Fruit fly (Drosophila melanogaster) whole organism, embryonic: Measurements from ENCODE around the gene mRpS18C.
A peak's percentile ranks its signal among the peaks of the same experiment; 100 is the strongest.

Experiments
- Abd-B ChIP-seq: fragments of 200-800 bp; sonication (Bioruptor generic); optimal IDR thresholded peaks from 2 replicates; lab custom pipeline; 2018; ENCODE audit warnings: missing biosample characterization, mild to moderate bottlenecking, missing genetic modification characterization, moderate library complexity
- Bdp1 ChIP-seq: fragments of 200-800 bp; sonication (Bioruptor generic); optimal IDR thresholded peaks from 3 replicates; lab custom pipeline; 2016; ENCODE audit warnings: missing biosample characterization, missing genetic modification characterization
- CG11085 ChIP-seq: fragments of 200-800 bp; sonication (Bioruptor generic); IDR thresholded peaks from 2 replicates; pipeline ENCODE4 v1.3.6; 2022; ENCODE audit warnings: missing biosample characterization, missing genetic modification characterization
- CG11504 ChIP-seq: fragments of 200-800 bp; sonication (Bioruptor generic); optimal IDR thresholded peaks from 3 replicates; lab custom pipeline; 2019; ENCODE audit warnings: missing biosample characterization, mild to moderate bottlenecking, missing genetic modification characterization, moderate library complexity
- CG11696 ChIP-seq: fragments of 200-800 bp; sonication (Bioruptor generic); IDR thresholded peaks from 2 replicates; pipeline ENCODE4 v1.3.6; 2022; ENCODE audit warnings: missing biosample characterization, missing genetic modification characterization
- CG12659 ChIP-seq: fragments of 200-800 bp; sonication (Bioruptor generic); optimal IDR thresholded peaks from 3 replicates; lab custom pipeline; 2017; ENCODE audit warnings: mild to moderate bottlenecking, missing biosample characterization, missing genetic modification reagents, missing genetic modification characterization
- CG13424 ChIP-seq: fragments of 200-800 bp; sonication (Bioruptor generic); optimal IDR thresholded peaks from 2 replicates; lab custom pipeline; 2019; ENCODE audit warnings: missing biosample characterization, mild to moderate bottlenecking, missing genetic modification characterization, moderate library complexity
- CG14667 ChIP-seq: fragments of 200-800 bp; sonication (Bioruptor generic); IDR thresholded peaks from 2 replicates; pipeline ENCODE4 v1.3.6; 2022; ENCODE audit warnings: missing biosample characterization, missing genetic modification characterization
- CG16779 ChIP-seq: fragments of 200-800 bp; sonication (Bioruptor generic); IDR thresholded peaks from 2 replicates; pipeline ENCODE4 v1.3.6; 2022; ENCODE audit warnings: missing biosample characterization, missing genetic modification characterization
- CG16813 ChIP-seq: fragments of 200-800 bp; sonication (Bioruptor generic); IDR thresholded peaks from 3 replicates; pipeline ENCODE4 v1.3.6; 2022; ENCODE audit warnings: missing biosample characterization, missing genetic modification characterization; ENCODE audit not compliant: partially characterized antibody
- CG30020 ChIP-seq: fragments of 200-800 bp; optimal IDR thresholded peaks from 2 replicates; lab custom pipeline; 2019; ENCODE audit warnings: missing biosample characterization, mild to moderate bottlenecking, missing genetic modification characterization, moderate library complexity
- CG4707 ChIP-seq: fragments of 200-800 bp; sonication (Bioruptor generic); optimal IDR thresholded peaks from 2 replicates; lab custom pipeline; 2018; ENCODE audit warnings: missing biosample characterization, mild to moderate bottlenecking, missing genetic modification characterization, moderate library complexity
- CG5245 ChIP-seq: fragments of 200-800 bp; sonication (Bioruptor generic); optimal IDR thresholded peaks from 3 replicates; lab custom pipeline; 2016; ENCODE audit warnings: missing biosample characterization, missing genetic modification characterization
- CG9727 ChIP-seq: fragments of 200-800 bp; sonication (Bioruptor generic); optimal IDR thresholded peaks from 3 replicates; lab custom pipeline; 2017; ENCODE audit warnings: missing biosample characterization, mild to moderate bottlenecking, missing genetic modification characterization
- Doc2 ChIP-seq: fragments of 200-800 bp; sonication (Bioruptor generic); IDR thresholded peaks from 2 replicates; pipeline ENCODE4 v1.3.6; 2022; ENCODE audit warnings: missing biosample characterization, missing genetic modification characterization
- Doc3 ChIP-seq: fragments of 200-800 bp; sonication (Bioruptor generic); IDR thresholded peaks from 3 replicates; pipeline ENCODE4 v1.3.6; 2022; ENCODE audit warnings: missing biosample characterization, missing genetic modification characterization; ENCODE audit not compliant: partially characterized antibody
- Dp ChIP-seq: fragments of 200-800 bp; sonication (Bioruptor generic); optimal IDR thresholded peaks from 2 replicates; lab custom pipeline; 2018; ENCODE audit warnings: missing biosample characterization, mild to moderate bottlenecking, missing genetic modification characterization, moderate library complexity
- Fer3 ChIP-seq: fragments of 200-800 bp; sonication (Bioruptor generic); optimal IDR thresholded peaks from 2 replicates; lab custom pipeline; 2018; ENCODE audit warnings: missing biosample characterization, mild to moderate bottlenecking, missing genetic modification characterization, moderate library complexity
- Gug ChIP-seq: fragments of 200-800 bp; sonication (Bioruptor generic); IDR thresholded peaks from 4 replicates; pipeline ENCODE4 v1.3.6; 2022; ENCODE audit warnings: missing biosample characterization, missing genetic modification characterization
- Hand ChIP-seq: fragments of 200-800 bp; sonication (Bioruptor generic); optimal IDR thresholded peaks from 2 replicates; lab custom pipeline; 2017; ENCODE audit warnings: mild to moderate bottlenecking, missing biosample characterization, missing genetic modification reagents, missing genetic modification characterization
- Hey ChIP-seq: fragments of 200-800 bp; sonication (Bioruptor generic); optimal IDR thresholded peaks from 3 replicates; lab custom pipeline; 2018; ENCODE audit warnings: missing biosample characterization, mild to moderate bottlenecking, missing genetic modification characterization
- Hr78 ChIP-seq, 2 experiments: fragments of 200-800 bp in 1 of 2; fragments of >200 bp in 1 of 2; sonication (Bioruptor generic) in 1 of 2; optimal IDR thresholded peaks; 2 replicates each; lab custom pipeline; 2017 to 2019; ENCODE audit warnings: missing biosample characterization in 2 of 2, missing genetic modification characterization in 2 of 2, mild to moderate bottlenecking in 1 of 2, moderate library complexity in 1 of 2
- Myb ChIP-seq: fragments of 200-800 bp; sonication (Bioruptor generic); optimal IDR thresholded peaks from 2 replicates; lab custom pipeline; 2016; ENCODE audit warnings: missing biosample characterization, missing genetic modification characterization
- NFAT ChIP-seq: fragments of 200-800 bp; sonication (Bioruptor generic); IDR thresholded peaks from 2 replicates; pipeline ENCODE4 v1.3.6; 2022; ENCODE audit warnings: missing biosample characterization, missing genetic modification characterization
- Oaz ChIP-seq: fragments of 200-800 bp; sonication (Bioruptor generic); IDR thresholded peaks from 2 replicates; pipeline ENCODE4 v1.3.6; 2022; ENCODE audit warnings: missing biosample characterization, missing genetic modification characterization
- Pdp1 ChIP-seq, 2 experiments: fragments of 200-800 bp; sonication (Bioruptor generic); optimal IDR thresholded peaks; 3 replicates each; lab custom pipeline; 2016; ENCODE audit warnings: missing biosample characterization in 2 of 2, missing genetic modification characterization in 2 of 2, mild to moderate bottlenecking in 1 of 2, moderate library complexity in 1 of 2
- Side ChIP-seq: fragments of 200-800 bp; sonication (Bioruptor generic); optimal IDR thresholded peaks from 2 replicates; lab custom pipeline; 2016; ENCODE audit warnings: missing biosample characterization, missing genetic modification characterization
- Spps ChIP-seq: fragments of 200-800 bp; sonication (Bioruptor generic); optimal IDR thresholded peaks from 2 replicates; lab custom pipeline; 2018; ENCODE audit warnings: missing biosample characterization, mild to moderate bottlenecking, missing genetic modification characterization
- Sry-δ ChIP-seq: fragments of 200-800 bp; sonication (Bioruptor generic); optimal IDR thresholded peaks from 2 replicates; lab custom pipeline; 2016; ENCODE audit warnings: missing biosample characterization, missing genetic modification characterization
- Usf ChIP-seq: fragments of 200-800 bp; sonication (Bioruptor generic); optimal IDR thresholded peaks from 2 replicates; lab custom pipeline; 2017; ENCODE audit warnings: missing genotype, missing biosample characterization, missing genetic modification characterization
- amos ChIP-seq: fragments of 200-800 bp; sonication (Bioruptor generic); IDR thresholded peaks from 2 replicates; pipeline ENCODE4 v1.3.6; 2022; ENCODE audit warnings: missing biosample characterization, missing genetic modification characterization; ENCODE audit not compliant: partially characterized antibody
- ase ChIP-seq: fragments of 200-800 bp; sonication (Bioruptor generic); IDR thresholded peaks from 3 replicates; pipeline ENCODE4 v1.3.6; 2022; ENCODE audit warnings: missing biosample characterization, missing genetic modification characterization
- crc ChIP-seq: fragments of 200-800 bp; sonication (Bioruptor generic); optimal IDR thresholded peaks from 2 replicates; lab custom pipeline; 2016; ENCODE audit warnings: missing biosample characterization, missing genetic modification characterization
- croc ChIP-seq: fragments of 200-800 bp; sonication (Bioruptor generic); conservative IDR thresholded peaks from 3 replicates; pipeline ENCODE4 v1.3.6; 2022; ENCODE audit warnings: missing biosample characterization, missing genetic modification characterization
- ewg ChIP-seq: fragments of 200-800 bp; sonication (Bioruptor generic); optimal IDR thresholded peaks from 3 replicates; lab custom pipeline; 2017; ENCODE audit warnings: mild to moderate bottlenecking, missing biosample characterization, missing genetic modification reagents, missing genetic modification characterization
- fd64A ChIP-seq: fragments of 200-800 bp; sonication (Bioruptor generic); optimal IDR thresholded peaks from 3 replicates; lab custom pipeline; 2018; ENCODE audit warnings: missing biosample characterization, mild to moderate bottlenecking, missing genetic modification characterization
- gce ChIP-seq: fragments of 200-800 bp; sonication (Bioruptor generic); IDR thresholded peaks from 3 replicates; pipeline ENCODE4 v1.3.6; 2022; ENCODE audit warnings: missing biosample characterization, missing genetic modification characterization
- gsb-n ChIP-seq: fragments of 200-800 bp; sonication (Bioruptor generic); optimal IDR thresholded peaks from 3 replicates; lab custom pipeline; 2018; ENCODE audit warnings: missing biosample characterization, mild to moderate bottlenecking, missing genetic modification characterization
- lola ChIP-seq, 3 experiments: fragments of >200 bp in 2 of 3; fragments of 200-800 bp in 1 of 3; sonication (Bioruptor generic) in 1 of 3; optimal IDR thresholded peaks; 2 replicates each; lab custom pipeline; 2017 to 2019; ENCODE audit warnings: missing biosample characterization in 3 of 3, missing genetic modification characterization in 3 of 3, mild to moderate bottlenecking in 1 of 3, moderate library complexity in 1 of 3
- maf-S ChIP-seq: fragments of 200-800 bp; sonication (Bioruptor generic); optimal IDR thresholded peaks from 2 replicates; lab custom pipeline; 2016; ENCODE audit warnings: missing biosample characterization, missing genetic modification characterization
- nau ChIP-seq: fragments of 200-800 bp; sonication (Bioruptor generic); optimal IDR thresholded peaks from 3 replicates; lab custom pipeline; 2017; ENCODE audit warnings: missing biosample characterization, mild to moderate bottlenecking, missing genetic modification characterization, missing genetic modification reagents
- oc ChIP-seq: fragments of 200-800 bp; sonication (Bioruptor generic); optimal IDR thresholded peaks from 2 replicates; lab custom pipeline; 2018; ENCODE audit warnings: missing biosample characterization, mild to moderate bottlenecking, missing genetic modification characterization, moderate library complexity
- org-1 ChIP-seq: fragments of 200-800 bp; sonication (Bioruptor generic); optimal IDR thresholded peaks from 2 replicates; lab custom pipeline; 2017; ENCODE audit warnings: missing biosample characterization, missing genetic modification characterization
- ranshi ChIP-seq: fragments of 200-800 bp; sonication (Bioruptor generic); IDR thresholded peaks from 2 replicates; pipeline ENCODE4 v1.3.6; 2022; ENCODE audit warnings: missing biosample characterization, missing genetic modification characterization
- ro ChIP-seq: fragments of 200-800 bp; sonication (Bioruptor generic); IDR thresholded peaks from 2 replicates; pipeline ENCODE4 v1.3.6; 2022; ENCODE audit warnings: missing biosample characterization, missing genetic modification characterization
- sd ChIP-seq: fragments of 200-800 bp; sonication (Bioruptor generic); optimal IDR thresholded peaks from 3 replicates; lab custom pipeline; 2018; ENCODE audit warnings: missing biosample characterization, mild to moderate bottlenecking, missing genetic modification characterization, moderate library complexity
- ttk ChIP-seq: fragments of 200-800 bp; sonication (Bioruptor generic); IDR thresholded peaks from 2 replicates; pipeline ENCODE4 v2.1.2; 2022; ENCODE audit warnings: missing biosample characterization, missing genetic modification characterization
- twi ChIP-seq: fragments of 200-800 bp; optimal IDR thresholded peaks from 2 replicates; lab custom pipeline; 2019; ENCODE audit warnings: missing biosample characterization, mild to moderate bottlenecking, missing genetic modification characterization, moderate library complexity
- usp ChIP-seq: fragments of >200 bp; optimal IDR thresholded peaks from 2 replicates; lab custom pipeline; 2017; ENCODE audit warnings: missing biosample characterization, missing genetic modification characterization
- wdn ChIP-seq: fragments of 200-800 bp; sonication (Bioruptor generic); IDR thresholded peaks from 2 replicates; pipeline ENCODE4 v1.3.6; 2022; ENCODE audit warnings: missing biosample characterization, missing genetic modification characterization
- zfh1 ChIP-seq: fragments of 200-800 bp; sonication (Bioruptor generic); IDR thresholded peaks from 3 replicates; pipeline ENCODE4 v1.3.6; 2022; ENCODE audit warnings: missing biosample characterization, missing genetic modification characterization

The mRpS18C gene

dm6 chr3R:30413795-30414194 lies 10.0 kb upstream of the mRpS18C start (continued):
- TF ChIP-seq Pdp1 (GFP tag; optimal IDR thresholded peaks at IDR 0.05; lab: Kevin White, UChicago) (peak in 1 of 2 experiments; percentile 61), Sry-δ (no peak), crc (no peak), CG30020 (tag; lab: Kevin White, UChicago) (no peak), twi (tag; lab: Kevin White, UChicago) (no peak), CG9727 (GFP tag; lab: Kevin White, UChicago) (peak; percentile 48), Hr78 (GFP tag; optimal IDR thresholded peaks at IDR 0.05; lab: Kevin White, UChicago) (no peak), CG5245 (GFP tag; lab: Kevin White, UChicago) (peak; percentile 44), Fer3 (tag; lab: Kevin White, UChicago) (peak; percentile 38), NFAT (0 out of 2 replicates have a peak, but pooled peaks have one; percentile 29), CG12659 (peak; percentile 20), ro (no peak), Doc3 (GFP tag; lab: Robert Waterston, UW) (no peak), CG16813 (no peak), CG16779 (GFP tag; lab: Robert Waterston, UW) (no peak), Gug (0 out of 4 replicates have a peak, but pooled peaks have one; percentile 1), Dp (GFP tag; lab: Kevin White, UChicago) (no peak), sd (tag; lab: Kevin White, UChicago) (no peak), amos (no peak), Side (no peak), Myb (GFP tag; lab: Kevin White, UChicago) (peak; percentile 21), fd64A (GFP tag; lab: Kevin White, UChicago) (peak; percentile 31), CG14667 (GFP tag; lab: Robert Waterston, UW) (no peak), ewg (GFP tag; lab: Kevin White, UChicago) (peak; percentile 43), Abd-B (GFP tag; lab: Kevin White, UChicago) (peak; percentile 9), croc (peak; percentile 49; the same call in 2 of the 3 replicates), gce (peak; percentile 76; the same call in 2 of the 3 replicates), Bdp1 (GFP tag; lab: Kevin White, UChicago) (no peak), ase (GFP tag; lab: Robert Waterston, UW) (peak; percentile 41; the same call in 1 of the 3 replicates), CG11504 (tag; lab: Kevin White, UChicago) (peak; percentile 71), oc (tag; lab: Kevin White, UChicago) (peak; percentile 51)

DNA sequence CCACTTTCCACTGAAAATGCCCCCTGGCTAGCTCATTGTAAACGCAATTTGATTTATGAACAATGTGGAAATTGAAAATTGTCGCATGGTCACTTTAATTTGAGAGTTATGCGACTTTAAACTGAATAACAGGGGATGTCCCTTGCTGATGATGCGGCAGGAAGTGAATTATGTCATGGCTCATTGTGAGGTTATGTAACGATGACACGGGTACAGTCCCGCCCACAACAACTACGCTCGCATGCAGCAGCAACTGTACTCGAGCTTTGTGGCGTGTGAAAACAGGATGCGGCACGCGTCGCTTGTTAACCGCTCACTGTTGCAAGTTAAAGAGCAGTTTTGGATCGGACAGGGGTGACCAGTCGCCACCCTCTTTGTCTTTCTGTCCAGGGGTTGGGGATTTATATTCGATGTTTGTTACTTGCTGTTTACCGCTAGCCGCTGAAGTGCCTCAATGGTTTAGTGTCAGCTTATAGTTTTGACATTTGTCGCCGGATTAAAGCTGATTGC lies 7.0 kb upstream of the mRpS18C start:
- TF ChIP-seq gsb-n (tag; lab: Kevin White, UChicago), result peak; percentile 52
- TF ChIP-seq CG11696 (GFP tag; lab: Robert Waterston, UW), result no peak
- TF ChIP-seq oc (tag; lab: Kevin White, UChicago), result peak; percentile 69
- TF ChIP-seq nau (GFP tag; lab: Kevin White, UChicago), result no peak
- no peak for TF ChIP-seq Doc2 (GFP tag; lab: Robert Waterston, UW)
- no peak for TF ChIP-seq ranshi (GFP tag; lab: Robert Waterston, UW)
- TF ChIP-seq Hey (tag; lab: Kevin White, UChicago), result peak; percentile 93
- TF ChIP-seq usp (GFP tag; lab: Kevin White, UChicago), result no peak
- no peak for TF ChIP-seq CG11085 (GFP tag; lab: Robert Waterston, UW)
- TF ChIP-seq org-1 (GFP tag; lab: Kevin White, UChicago), result no peak
- no peak for TF ChIP-seq Oaz (GFP tag; lab: Robert Waterston, UW)
- no peak for TF ChIP-seq Hand (GFP tag; lab: Kevin White, UChicago)
- no peak for TF ChIP-seq ttk (GFP tag; lab: Robert Waterston, UW)
- no peak for TF ChIP-seq CG13424
- TF ChIP-seq CG5245 (GFP tag; lab: Kevin White, UChicago), result no peak
- TF ChIP-seq zfh1, result no peak
- no peak for TF ChIP-seq CG4707
- no peak for TF ChIP-seq Usf
- TF ChIP-seq wdn (GFP tag; lab: Robert Waterston, UW), result no peak
- no peak for TF ChIP-seq maf-S (GFP tag; lab: Kevin White, UChicago)
- TF ChIP-seq Spps (tag; lab: Kevin White, UChicago), result no peak
- TF ChIP-seq lola (GFP tag; optimal IDR thresholded peaks at IDR 0.05; lab: Kevin White, UChicago), result no peak
